Worm (Caenorhabditis elegans) whole organism, late embryonic: ENCODE measurements around the gene C50C3.19.
A peak's percentile ranks its signal among the peaks of the same experiment; 100 is the strongest.

ENCODE experiments used
- C08G9.2 ChIP-seq: sonication (generic microtip); optimal IDR thresholded peaks from 2 replicates; lab custom pipeline; 2016; ENCODE audit warnings: mild to moderate bottlenecking, missing genetic modification characterization, moderate library complexity, missing compliant biosample characterization
- C38D4.7 ChIP-seq: fragments of 200-800 bp; sonication (Bioruptor generic); optimal IDR thresholded peaks from 2 replicates; lab custom pipeline; 2018; ENCODE audit warnings: mild to moderate bottlenecking, missing genetic modification characterization, moderate library complexity, missing compliant biosample characterization
- F13H6.1 ChIP-seq: sonication (generic microtip); optimal IDR thresholded peaks from 2 replicates; lab custom pipeline; 2016; ENCODE audit warnings: missing genetic modification characterization, missing compliant biosample characterization
- ceh-18 ChIP-seq: sonication (generic microtip); optimal IDR thresholded peaks from 2 replicates; lab custom pipeline; 2016; ENCODE audit warnings: missing genetic modification characterization, missing compliant biosample characterization
- ceh-19 ChIP-seq: fragments of 200-800 bp; sonication (Bioruptor generic); optimal IDR thresholded peaks from 2 replicates; lab custom pipeline; 2018; ENCODE audit warnings: mild to moderate bottlenecking, missing genetic modification characterization, missing compliant biosample characterization
- ceh-22 ChIP-seq: sonication (generic microtip); optimal IDR thresholded peaks from 2 replicates; lab custom pipeline; 2017; ENCODE audit warnings: missing biosample characterization, missing genetic modification characterization
- ceh-31 ChIP-seq: sonication (generic microtip); optimal IDR thresholded peaks from 2 replicates; lab custom pipeline; 2016; ENCODE audit warnings: missing genetic modification characterization, missing compliant biosample characterization
- ceh-34 ChIP-seq: sonication (generic microtip); optimal IDR thresholded peaks from 2 replicates; lab custom pipeline; 2016; ENCODE audit warnings: mild to moderate bottlenecking, missing genetic modification characterization, missing compliant biosample characterization
- ceh-45 ChIP-seq: fragments of 200-800 bp; sonication (Bioruptor generic); IDR thresholded peaks from 2 replicates; pipeline ENCODE4 v1.3.6; 2022; ENCODE audit warnings: missing genetic modification reagents, missing genetic modification characterization, missing compliant biosample characterization
- ceh-48 ChIP-seq: sonication (generic microtip); optimal IDR thresholded peaks from 2 replicates; lab custom pipeline; 2016; ENCODE audit warnings: missing genetic modification characterization, inconsistent platforms, missing compliant biosample characterization
- dmd-4 ChIP-seq: sonication (generic microtip); optimal IDR thresholded peaks from 2 replicates; lab custom pipeline; 2016; ENCODE audit warnings: borderline replicate concordance, missing genetic modification characterization, missing compliant biosample characterization
- elt-2 ChIP-seq: sonication (generic microtip); optimal IDR thresholded peaks from 2 replicates; lab custom pipeline; 2016; ENCODE audit warnings: missing genetic modification reagents, missing genetic modification characterization, missing compliant biosample characterization
- elt-4 ChIP-seq: sonication (generic microtip); optimal IDR thresholded peaks from 2 replicates; lab custom pipeline; 2016; ENCODE audit warnings: missing genetic modification characterization, missing compliant biosample characterization
- ets-4 ChIP-seq: sonication (generic microtip); optimal IDR thresholded peaks from 2 replicates; lab custom pipeline; 2016; ENCODE audit warnings: missing genetic modification characterization, missing compliant biosample characterization
- eyg-1 ChIP-seq: sonication (generic microtip); optimal IDR thresholded peaks from 2 replicates; lab custom pipeline; 2016; ENCODE audit warnings: missing genotype, missing genetic modification characterization, missing compliant biosample characterization
- gmeb-2 ChIP-seq: sonication (generic microtip); optimal IDR thresholded peaks from 2 replicates; lab custom pipeline; 2016; ENCODE audit warnings: missing genetic modification characterization, inconsistent platforms, missing compliant biosample characterization
- hlh-15 ChIP-seq: sonication (generic microtip); optimal IDR thresholded peaks from 2 replicates; lab custom pipeline; 2016; ENCODE audit warnings: missing genetic modification characterization, missing compliant biosample characterization
- hlh-30 ChIP-seq: sonication (generic microtip); optimal IDR thresholded peaks from 2 replicates; lab custom pipeline; 2017; ENCODE audit warnings: antibody characterized with exemption, missing genetic modification characterization, missing compliant biosample characterization; ENCODE audit not compliant: insufficient read depth
- mec-3 ChIP-seq: sonication (generic microtip); optimal IDR thresholded peaks from 2 replicates; lab custom pipeline; 2016; ENCODE audit warnings: borderline replicate concordance, missing genetic modification characterization, missing compliant biosample characterization
- pag-3 ChIP-seq: sonication (generic microtip); optimal IDR thresholded peaks from 2 replicates; lab custom pipeline; 2016; ENCODE audit warnings: missing compliant biosample characterization, missing genetic modification characterization, borderline replicate concordance
- pha-2 ChIP-seq: sonication (generic microtip); optimal IDR thresholded peaks from 2 replicates; lab custom pipeline; 2017; ENCODE audit warnings: mild to moderate bottlenecking, missing genetic modification characterization, missing compliant biosample characterization
- pha-4 ChIP-seq: fragments of 150-350 bp; optimal IDR thresholded peaks from 2 replicates; lab custom pipeline; 2018; ENCODE audit warnings: missing biosample characterization, missing genetic modification reagents, missing genetic modification characterization
- pros-1 ChIP-seq: fragments of 150-350 bp; optimal IDR thresholded peaks from 2 replicates; lab custom pipeline; 2014; ENCODE audit warnings: missing biosample characterization, missing genetic modification reagents, missing genetic modification characterization
- ref-2 ChIP-seq: sonication (generic microtip); optimal IDR thresholded peaks from 2 replicates; lab custom pipeline; 2016; ENCODE audit warnings: missing genetic modification characterization, missing compliant biosample characterization
- ttx-3 ChIP-seq: sonication (generic microtip); optimal IDR thresholded peaks from 2 replicates; lab custom pipeline; 2016; ENCODE audit warnings: missing genetic modification reagents, missing genetic modification characterization, missing compliant biosample characterization

Gene C50C3.19

DNA sequence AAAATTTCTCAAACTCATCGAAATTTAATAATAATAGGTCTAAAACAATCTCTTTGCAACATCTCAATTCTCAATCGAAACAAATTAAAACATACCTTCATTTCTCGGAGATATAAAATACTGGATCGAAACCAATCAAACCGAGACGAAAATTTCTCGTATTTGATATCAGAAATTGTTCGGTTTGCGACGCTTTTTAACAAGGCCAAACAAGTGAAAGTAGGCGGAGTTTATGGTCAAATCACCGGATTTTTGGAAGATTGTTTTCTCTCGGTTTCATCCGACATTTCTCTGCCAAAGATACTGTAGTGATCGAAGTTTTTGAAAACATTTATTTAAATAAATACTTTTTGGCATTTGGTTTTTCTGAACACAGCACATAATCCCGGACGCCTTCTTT lies 44.8 kb downstream of the C50C3.19 start, which contains the start of gene C02F5.14:
Gene C02F5.14, minus strand, starts transcription at position 157 of the 400 bp plus-strand sequence.
- TF ChIP-seq eyg-1 (no peak), ceh-22 (tag; lab: Kevin White, UChicago) (no peak), pha-2 (no peak), pag-3 (tag; lab: Kevin White, UChicago) (no peak), pros-1 (tag; lab: Kevin White, UChicago) (no peak), pha-4 (no peak), ceh-45 (GFP tag; lab: Robert Waterston, UW) (no peak), ref-2 (tag; lab: Kevin White, UChicago) (no peak), dmd-4 (no peak), C38D4.7 (GFP tag; lab: Kevin White, UChicago) (no peak), ceh-34 (tag; lab: Kevin White, UChicago) (no peak), ttx-3 (tag; lab: Kevin White, UChicago) (no peak), C08G9.2 (tag; lab: Kevin White, UChicago) (no peak), ets-4 (tag; lab: Kevin White, UChicago) (no peak)

DNA sequence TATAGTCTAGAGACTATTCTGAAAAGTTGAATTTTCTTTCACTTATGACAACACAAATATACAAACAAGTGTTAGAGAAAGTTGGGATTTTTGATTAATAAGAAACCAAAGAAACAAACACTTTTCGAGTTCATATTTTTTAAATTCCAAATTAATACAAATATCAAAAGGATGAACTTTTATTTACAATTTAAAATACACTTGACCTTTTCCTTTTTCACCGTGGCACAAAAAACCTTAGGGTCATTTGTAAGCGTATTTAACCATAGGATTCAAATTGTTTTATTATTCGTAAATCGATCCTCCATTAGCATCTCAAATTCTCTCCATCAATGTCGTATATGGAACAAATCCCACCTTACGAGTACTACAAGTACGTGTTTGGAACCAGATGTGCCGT lies 45.3 kb downstream of the C50C3.19 start, which contains the start of gene C02F5.5:
Gene C02F5.5, plus strand, starts transcription at position 301 of the 400 bp plus-strand sequence.
- no peak for TF ChIP-seq ceh-22 (tag; lab: Kevin White, UChicago)
- no peak for TF ChIP-seq mec-3 (tag; lab: Kevin White, UChicago)
- TF ChIP-seq dmd-4: no peak
- no peak for TF ChIP-seq gmeb-2 (tag; lab: Kevin White, UChicago)
- TF ChIP-seq F13H6.1 (tag; lab: Kevin White, UChicago): no peak
- TF ChIP-seq eyg-1: no peak
- no peak for TF ChIP-seq elt-4 (tag; lab: Kevin White, UChicago)

DNA sequence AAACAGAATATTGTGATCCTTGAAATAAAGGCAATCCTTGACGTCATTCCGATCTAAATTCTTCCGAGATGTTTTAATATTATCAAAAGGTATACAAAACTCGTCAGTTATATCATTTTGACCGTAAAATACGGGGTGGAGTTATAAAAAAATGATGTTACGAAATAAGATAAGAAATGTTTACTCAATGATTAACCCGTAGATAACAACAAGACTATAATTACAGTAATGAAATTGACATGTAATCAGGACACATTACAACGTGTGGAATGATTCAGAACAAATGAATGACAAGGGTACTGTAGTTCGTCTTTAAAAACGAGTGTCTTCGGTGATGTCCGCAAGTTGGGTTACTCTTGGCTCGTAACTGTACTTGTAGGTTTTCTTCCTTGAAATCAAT lies 47.2 kb downstream of the C50C3.19 start, which contains the start of gene tsp-2:
Gene tsp-2, minus strand, starts transcription at position 109 of the 400 bp plus-strand sequence.
- TF ChIP-seq ceh-18 (no peak), hlh-15 (tag; lab: Kevin White, UChicago) (no peak), elt-2 (tag; lab: Kevin White, UChicago) (peak; percentile 71)

- TF ChIP-seq ceh-19: no peak
- TF ChIP-seq ceh-31 (tag; lab: Kevin White, UChicago): no peak
- TF ChIP-seq hlh-30 (tag; lab: Kevin White, UChicago): no peak
- TF ChIP-seq ceh-18: no peak
- TF ChIP-seq ceh-48 (tag; lab: Kevin White, UChicago): no peak
- TF ChIP-seq pros-1 (tag; lab: Kevin White, UChicago): no peak
- peak; percentile 24 for TF ChIP-seq elt-2 (tag; lab: Kevin White, UChicago)
- TF ChIP-seq, all 69 proteins: peak for 1
Measured at ce11 chrIII:8239325-8239724, 48.7 kb downstream of the C50C3.19 start, which contains the start of gene tsp-1. tsp-1 (minus strand) TSS chrIII:8239423.

- TF ChIP-seq gmeb-2 (tag; lab: Kevin White, UChicago) (no peak), elt-2 (tag; lab: Kevin White, UChicago) (peak; percentile 24)
Measured at ce11 chrIII:8240247-8240646, 49.6 kb downstream of the C50C3.19 start.
